Worm (Caenorhabditis elegans) whole organism, L4 larva: ENCODE results near the gene rsp-3.

Experiments used
- Y48G9A.11 ChIP-seq: fragments of 200-800 bp; sonication (Bioruptor generic); IDR thresholded peaks from 2 replicates; pipeline ENCODE4 v1.3.6; 2022; ENCODE audit warnings: missing genetic modification reagents, missing genetic modification characterization, missing compliant biosample characterization
- ama-1 ChIP-seq: fragments of 150-350 bp; optimal IDR thresholded peaks from 2 replicates; lab custom pipeline; 2014; ENCODE audit warnings: inconsistent platforms, mixed read lengths
- ceh-28 ChIP-seq: fragments of 150-350 bp; optimal IDR thresholded peaks from 2 replicates; lab custom pipeline; 2014; ENCODE audit warnings: missing biosample characterization, missing genetic modification reagents, missing genetic modification characterization
- ces-1 ChIP-seq: fragments of 150-350 bp; sonication (generic microtip); optimal IDR thresholded peaks from 4 replicates; lab custom pipeline; 2014; ENCODE audit warnings: missing biosample characterization, missing genetic modification reagents, missing genetic modification characterization
- cey-2 ChIP-seq: sonication (generic microtip); optimal IDR thresholded peaks from 3 replicates; lab custom pipeline; 2017; ENCODE audit warnings: missing genetic modification characterization, mild to moderate bottlenecking, missing compliant biosample characterization, antibody characterized with exemption, borderline replicate concordance; ENCODE audit not compliant: insufficient read depth
- daf-12 ChIP-seq: fragments of 150-350 bp; optimal IDR thresholded peaks from 2 replicates; lab custom pipeline; 2014; ENCODE audit warnings: missing biosample characterization, missing genetic modification reagents, missing genetic modification characterization
- fkh-10 ChIP-seq: fragments of 150-350 bp; optimal IDR thresholded peaks from 2 replicates; lab custom pipeline; 2014; ENCODE audit warnings: missing biosample characterization, missing genetic modification reagents, missing genetic modification characterization
- fos-1 ChIP-seq: fragments of 150-350 bp; optimal IDR thresholded peaks from 2 replicates; lab custom pipeline; 2014; ENCODE audit warnings: missing biosample characterization, missing genetic modification characterization
- lin-15B ChIP-seq: fragments of 150-350 bp; sonication (generic microtip); optimal IDR thresholded peaks from 3 replicates; lab custom pipeline; 2014; ENCODE audit warnings: missing biosample characterization, missing genetic modification characterization
- lsy-2 ChIP-seq, 2 experiments: fragments of 150-350 bp in 1 of 2; sonication (generic microtip) in 1 of 2; optimal IDR thresholded peaks; 2 replicates each; lab custom pipeline; 2014 to 2017; ENCODE audit warnings: missing biosample characterization in 2 of 2, missing genetic modification characterization in 2 of 2
- mep-1 ChIP-seq: fragments of 150-350 bp; sonication (generic microtip); optimal IDR thresholded peaks from 3 replicates; lab custom pipeline; 2014; ENCODE audit warnings: missing biosample characterization, missing genetic modification characterization
- nhr-76 ChIP-seq: fragments of 150-350 bp; optimal IDR thresholded peaks from 2 replicates; lab custom pipeline; 2014; ENCODE audit warnings: missing biosample characterization, missing genetic modification characterization
- set-16 ChIP-seq: fragments of 200-800 bp; sonication (Bioruptor generic); IDR thresholded peaks from 2 replicates; pipeline ENCODE4 v1.3.6; 2022; ENCODE audit warnings: missing genetic modification reagents, missing genetic modification characterization, missing compliant biosample characterization
- unc-130 ChIP-seq: sonication (generic microtip); optimal IDR thresholded peaks from 2 replicates; lab custom pipeline; 2016; ENCODE audit warnings: missing genetic modification reagents, missing genetic modification characterization, missing compliant biosample characterization

DNA sequence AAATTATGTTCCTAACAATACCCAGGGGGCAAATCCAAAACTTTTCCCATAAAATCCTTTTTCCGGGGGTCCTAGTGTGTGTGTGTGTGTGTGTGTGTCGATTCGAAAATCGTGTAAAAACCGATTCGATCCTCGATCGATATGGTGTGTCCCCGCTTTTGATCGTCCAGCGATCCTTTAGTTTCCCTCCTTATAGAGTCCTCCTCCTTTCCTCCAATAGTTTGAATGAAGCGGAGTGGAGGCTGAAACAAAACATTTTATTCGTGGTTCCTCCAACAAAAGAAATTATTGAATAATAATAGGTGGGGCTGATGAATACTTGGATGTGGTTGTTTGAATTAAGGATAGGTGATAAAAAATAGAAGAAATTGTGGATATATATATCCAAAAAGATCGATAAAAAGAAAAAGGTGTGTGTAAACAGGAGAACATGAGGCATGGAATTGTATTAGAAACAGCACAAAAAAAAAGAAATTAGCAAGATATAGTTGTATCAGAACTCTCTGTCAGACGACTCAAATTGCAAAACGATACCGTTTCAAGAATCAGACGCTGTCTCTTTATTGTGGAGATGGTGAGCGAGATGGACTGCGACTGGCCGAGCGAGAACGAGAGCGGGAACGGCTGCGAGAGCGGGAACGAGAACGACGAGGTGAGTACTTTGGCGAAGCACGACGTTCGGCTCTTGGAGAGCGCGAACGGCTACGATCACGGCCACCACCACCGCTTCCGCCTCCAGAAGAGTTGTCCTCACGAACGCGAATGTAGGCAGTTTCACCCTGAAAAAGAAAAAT is 1.1 kb downstream of the rsp-3 start:
- TF ChIP-seq ama-1 (lab: Kevin White, UChicago) (no peak), daf-12 (tag; lab: Kevin White, UChicago) (no peak), lin-15B (tag; lab: Kevin White, UChicago) (no peak), mep-1 (tag; lab: Kevin White, UChicago) (no peak), lsy-2 (tag; optimal IDR thresholded peaks at IDR 0.05; lab: Kevin White, UChicago) (no peak), set-16 (GFP tag; lab: Robert Waterston, UW) (peak; percentile 70), fos-1 (tag; lab: Kevin White, UChicago) (no peak), nhr-76 (tag; lab: Kevin White, UChicago) (no peak), Y48G9A.11 (GFP tag; lab: Robert Waterston, UW) (peak; percentile 62; the same call in 1 of the 2 replicates), ceh-28 (tag; lab: Kevin White, UChicago) (no peak), ces-1 (GFP tag; lab: Kevin White, UChicago) (no peak), cey-2 (no peak), unc-130 (GFP tag; lab: Kevin White, UChicago) (no peak), fkh-10 (GFP tag; lab: Kevin White, UChicago) (no peak)
